Worm (Caenorhabditis elegans) whole organism, L1 larva: ENCODE results near the gene mrps-2.

ENCODE experiments used
- C16A3.4 ChIP-seq: fragments of 150-350 bp; optimal IDR thresholded peaks from 2 replicates; lab custom pipeline; 2014; ENCODE audit warnings: missing biosample characterization, missing genetic modification characterization
- C34B4.2 ChIP-seq: sonication (generic microtip); optimal IDR thresholded peaks from 2 replicates; lab custom pipeline; 2017; ENCODE audit warnings: mild to moderate bottlenecking, missing genetic modification characterization, missing compliant biosample characterization
- aha-1 ChIP-seq: fragments of 150-350 bp; optimal IDR thresholded peaks from 2 replicates; lab custom pipeline; 2014; ENCODE audit warnings: missing biosample characterization, missing genetic modification characterization
- ama-1 ChIP-seq: fragments of 150-350 bp; optimal IDR thresholded peaks from 2 replicates; lab custom pipeline; 2014
- blmp-1 ChIP-seq: fragments of 150-350 bp; optimal IDR thresholded peaks from 2 replicates; lab custom pipeline; 2014; ENCODE audit warnings: missing biosample characterization, missing genetic modification characterization
- ceh-8 ChIP-seq: fragments of 200-800 bp; sonication (Bioruptor generic); optimal IDR thresholded peaks from 2 replicates; lab custom pipeline; 2018; ENCODE audit warnings: mild to moderate bottlenecking, missing genetic modification characterization, moderate library complexity, missing compliant biosample characterization
- dsc-1 ChIP-seq: sonication (generic microtip); optimal IDR thresholded peaks from 2 replicates; lab custom pipeline; 2016; ENCODE audit warnings: mild to moderate bottlenecking, missing genetic modification characterization, missing compliant biosample characterization
- efl-1 ChIP-seq, 4 experiments: fragments of 150-350 bp; optimal IDR thresholded peaks in 3 of 4; peaks in 1 of 4; 1 replicate in 1 of 4; 2 replicates in 3 of 4; lab custom pipeline; 2014; ENCODE audit warnings: missing biosample characterization in 2 of 4, missing genetic modification characterization in 2 of 4, missing genetic modification reagents in 2 of 4
- elt-2 ChIP-seq: sonication (generic microtip); optimal IDR thresholded peaks from 2 replicates; lab custom pipeline; 2016; ENCODE audit warnings: missing genetic modification characterization, mild to moderate bottlenecking, inconsistent platforms, missing compliant biosample characterization, missing genetic modification reagents
- elt-3 ChIP-seq, 6 experiments: fragments of 150-350 bp in 1 of 6; sonication (generic microtip); optimal IDR thresholded peaks; 2 replicates each; lab custom pipeline; 2017 to 2018; ENCODE audit warnings: missing biosample characterization in 6 of 6, missing genetic modification characterization in 6 of 6, inconsistent platforms in 1 of 6
- fkh-8 ChIP-seq: sonication (generic microtip); optimal IDR thresholded peaks from 2 replicates; lab custom pipeline; 2016; ENCODE audit warnings: mild to moderate bottlenecking, missing genetic modification characterization, missing compliant biosample characterization
- fos-1 ChIP-seq: fragments of 150-350 bp; optimal IDR thresholded peaks from 2 replicates; lab custom pipeline; 2014; ENCODE audit warnings: missing biosample characterization, missing genetic modification characterization
- grh-1 ChIP-seq: fragments of 200-800 bp; sonication (Bioruptor generic); IDR thresholded peaks from 2 replicates; pipeline ENCODE4 v1.3.6; 2022; ENCODE audit warnings: missing genetic modification reagents, missing genetic modification characterization, missing compliant biosample characterization
- hlh-17 ChIP-seq: fragments of 200-800 bp; sonication (Bioruptor generic); optimal IDR thresholded peaks from 2 replicates; lab custom pipeline; 2018; ENCODE audit warnings: missing genetic modification characterization, mild to moderate bottlenecking, missing compliant biosample characterization, moderate library complexity, borderline replicate concordance
- irx-1 ChIP-seq: sonication (generic microtip); optimal IDR thresholded peaks from 2 replicates; lab custom pipeline; 2016; ENCODE audit warnings: missing genetic modification characterization, missing compliant biosample characterization
- jun-1 ChIP-seq: fragments of 150-350 bp; optimal IDR thresholded peaks from 2 replicates; lab custom pipeline; 2014; ENCODE audit warnings: missing biosample characterization, missing genetic modification reagents, missing genetic modification characterization
- lin-14 ChIP-seq: fragments of 200-800 bp; sonication (Bioruptor generic); optimal IDR thresholded peaks from 2 replicates; lab custom pipeline; 2018; ENCODE audit warnings: mild to moderate bottlenecking, missing genetic modification characterization, moderate library complexity, missing compliant biosample characterization
- lin-35 ChIP-seq, 2 experiments: fragments of 150-350 bp; optimal IDR thresholded peaks; 2 replicates each; lab custom pipeline; 2014; ENCODE audit warnings: missing biosample characterization in 2 of 2, missing genetic modification characterization in 2 of 2, missing genetic modification reagents in 2 of 2
- lsy-2 ChIP-seq, 2 experiments: fragments of 150-350 bp; optimal IDR thresholded peaks; 2 replicates each; lab custom pipeline; 2014; ENCODE audit warnings: missing biosample characterization in 2 of 2, missing genetic modification characterization in 2 of 2
- mab-9 ChIP-seq: fragments of 200-800 bp; sonication (Bioruptor generic); IDR thresholded peaks from 2 replicates; pipeline ENCODE4 v1.3.6; 2022; ENCODE audit warnings: missing genetic modification reagents, missing genetic modification characterization, missing compliant biosample characterization
- mdl-1 ChIP-seq, 2 experiments: fragments of 150-350 bp; optimal IDR thresholded peaks; 2 replicates each; lab custom pipeline; 2014 to 2017; ENCODE audit warnings: missing biosample characterization in 2 of 2, missing genetic modification characterization in 2 of 2, inconsistent platforms in 1 of 2
- mep-1 ChIP-seq: fragments of 150-350 bp; optimal IDR thresholded peaks from 2 replicates; lab custom pipeline; 2014; ENCODE audit warnings: missing biosample characterization, missing genetic modification characterization
- nhr-19 ChIP-seq: fragments of 200-800 bp; sonication (Bioruptor generic); conservative IDR thresholded peaks from 2 replicates; pipeline ENCODE4 v1.3.6; 2022; ENCODE audit warnings: missing genetic modification characterization, missing compliant biosample characterization
- nhr-20 ChIP-seq: sonication (generic microtip); optimal IDR thresholded peaks from 2 replicates; lab custom pipeline; 2016; ENCODE audit warnings: mild to moderate bottlenecking, missing genetic modification characterization, missing compliant biosample characterization
- nhr-237 ChIP-seq: fragments of 150-350 bp; optimal IDR thresholded peaks from 2 replicates; lab custom pipeline; 2014; ENCODE audit warnings: missing biosample characterization, missing genetic modification characterization
- nhr-71 ChIP-seq: sonication (generic microtip); optimal IDR thresholded peaks from 2 replicates; lab custom pipeline; 2016; ENCODE audit warnings: mild to moderate bottlenecking, missing genetic modification characterization, moderate library complexity, missing compliant biosample characterization
- nhr-77 ChIP-seq: fragments of 150-350 bp; optimal IDR thresholded peaks from 2 replicates; lab custom pipeline; 2014; ENCODE audit warnings: missing biosample characterization, missing genetic modification characterization
- nhr-85 ChIP-seq: sonication (generic microtip); peaks from one replicate; lab custom pipeline; 2016; ENCODE audit warnings: missing genetic modification characterization, inconsistent platforms, missing compliant biosample characterization
- nhr-90 ChIP-seq: sonication (generic microtip); optimal IDR thresholded peaks from 2 replicates; lab custom pipeline; 2016; ENCODE audit warnings: mild to moderate bottlenecking, missing genetic modification characterization, missing compliant biosample characterization; ENCODE audit not compliant: poor library complexity
- pax-3 ChIP-seq: fragments of 200-800 bp; sonication (Bioruptor generic); optimal IDR thresholded peaks from 2 replicates; lab custom pipeline; 2018; ENCODE audit warnings: mild to moderate bottlenecking, missing genetic modification characterization, moderate library complexity, missing compliant biosample characterization
- rnt-1 ChIP-seq: sonication (generic microtip); optimal IDR thresholded peaks from 2 replicates; lab custom pipeline; 2016; ENCODE audit warnings: mild to moderate bottlenecking, missing genetic modification characterization, moderate library complexity, missing compliant biosample characterization
- snu-23 ChIP-seq: sonication (generic microtip); optimal IDR thresholded peaks from 2 replicates; lab custom pipeline; 2016; ENCODE audit warnings: missing genetic modification characterization, missing compliant biosample characterization
- sox-4 ChIP-seq: sonication (generic microtip); optimal IDR thresholded peaks from 2 replicates; lab custom pipeline; 2016; ENCODE audit warnings: missing genetic modification characterization, missing compliant biosample characterization
- tlp-1 ChIP-seq: fragments of 150-350 bp; optimal IDR thresholded peaks from 2 replicates; lab custom pipeline; 2014; ENCODE audit warnings: missing biosample characterization, missing genetic modification characterization
- unc-130 ChIP-seq: fragments of 150-350 bp; optimal IDR thresholded peaks from 2 replicates; lab custom pipeline; 2017; ENCODE audit warnings: missing biosample characterization, missing genetic modification characterization, inconsistent platforms
- unc-62 ChIP-seq: fragments of 150-350 bp; optimal IDR thresholded peaks from 2 replicates; lab custom pipeline; 2014; ENCODE audit warnings: missing biosample characterization, missing genetic modification reagents, missing genetic modification characterization
- zag-1 ChIP-seq: fragments of 150-350 bp; optimal IDR thresholded peaks from 2 replicates; lab custom pipeline; 2014; ENCODE audit warnings: missing biosample characterization, missing genetic modification characterization
- ztf-4 ChIP-seq: fragments of 150-350 bp; optimal IDR thresholded peaks from 2 replicates; lab custom pipeline; 2014; ENCODE audit warnings: missing biosample characterization, missing genetic modification characterization

The mrps-2 gene

ce11 chrV:8437358-8437757 lies 28.1 kb upstream of the mrps-2 start:
- TF ChIP-seq unc-130 (tag; lab: Kevin White, UChicago) (no peak), ama-1 (lab: Kevin White, UChicago) (no peak), fkh-8 (tag; lab: Kevin White, UChicago) (no peak), nhr-237 (tag; lab: Kevin White, UChicago) (no peak), fos-1 (no peak), grh-1 (GFP tag; lab: Robert Waterston, UW) (no peak), hlh-17 (GFP tag; lab: Kevin White, UChicago) (no peak), nhr-77 (tag; lab: Kevin White, UChicago) (no peak), lin-14 (GFP tag; lab: Kevin White, UChicago) (peak; percentile 64), sox-4 (no peak), zag-1 (tag; lab: Kevin White, UChicago) (no peak), ztf-4 (tag; lab: Kevin White, UChicago) (no peak), C34B4.2 (tag; lab: Kevin White, UChicago) (no peak), mab-9 (GFP tag; lab: Robert Waterston, UW) (0 out of 2 replicates have a peak, but pooled peaks have one; percentile 26), snu-23 (GFP tag; lab: Kevin White, UChicago) (no peak)

ce11 chrV:8444357-8444856 lies 21.1 kb upstream of the mrps-2 start, which contains the start of gene lmd-3:
lmd-3 (minus strand) TSS chrV:8444806.
- TF ChIP-seq irx-1 (tag; lab: Kevin White, UChicago) (no peak), dsc-1 (tag; lab: Kevin White, UChicago) (peak; percentile 20), rnt-1 (tag; lab: Kevin White, UChicago) (no peak), nhr-71 (no peak), lin-14 (GFP tag; lab: Kevin White, UChicago) (peak; percentile 28), pax-3 (tag; lab: Kevin White, UChicago) (no peak), fkh-8 (tag; lab: Kevin White, UChicago) (peak; percentile 67), nhr-19 (GFP tag; lab: Robert Waterston, UW) (no peak), unc-130 (tag; lab: Kevin White, UChicago) (no peak)

- no peak for TF ChIP-seq ceh-8 (GFP tag; lab: Kevin White, UChicago)
- TF ChIP-seq mab-9 (GFP tag; lab: Robert Waterston, UW) = no peak
- TF ChIP-seq snu-23 (GFP tag; lab: Kevin White, UChicago) = peak; percentile 48
- peak; percentile 2 to 64 for TF ChIP-seq lin-35 (GFP tag; optimal IDR thresholded peaks at IDR 0.05; lab: Kevin White, UChicago)
- TF ChIP-seq jun-1 (tag; lab: Kevin White, UChicago) = peak; percentile 43
- peak; percentile 71 for TF ChIP-seq lin-14 (GFP tag; lab: Kevin White, UChicago)
- peak; percentile 51 for TF ChIP-seq elt-2 (tag; lab: Kevin White, UChicago)
- peak; percentile 80 for TF ChIP-seq nhr-85 (tag; lab: Kevin White, UChicago)
- peak; percentile 16 for TF ChIP-seq mep-1
- TF ChIP-seq elt-3 (tag; optimal IDR thresholded peaks at IDR 0.05; lab: Kevin White, UChicago) = peak in 3 of 6 experiments; percentile 24 to 53 (median 49)
- TF ChIP-seq aha-1 (tag; lab: Kevin White, UChicago) = no peak
- TF ChIP-seq blmp-1 = peak; percentile 78
- peak in 1 of 2 experiments; percentile 22 for TF ChIP-seq efl-1 (optimal IDR thresholded peaks at IDR 0.05; lab: Kevin White, UChicago)
- peak in 1 of 2 experiments; percentile 1 for TF ChIP-seq efl-1 (GFP tag; optimal IDR thresholded peaks at IDR 0.05 in 1 of 2; lab: Kevin White, UChicago)
- peak in 1 of 2 experiments; percentile 17 for TF ChIP-seq mdl-1 (tag; optimal IDR thresholded peaks at IDR 0.05; lab: Kevin White, UChicago)
- TF ChIP-seq unc-62 (GFP tag; lab: Kevin White, UChicago) = no peak
- TF ChIP-seq fos-1 = peak; percentile 9
- peak; percentile 53 for TF ChIP-seq nhr-20
- peak; percentile 41 for TF ChIP-seq nhr-90
- TF ChIP-seq tlp-1 (tag; lab: Kevin White, UChicago) = no peak
- peak; percentile 28 for TF ChIP-seq C16A3.4 (tag; lab: Kevin White, UChicago)
- no peak for TF ChIP-seq irx-1 (tag; lab: Kevin White, UChicago)
- TF ChIP-seq nhr-71 = peak; percentile 48
- peak; percentile 60 for TF ChIP-seq nhr-77 (tag; lab: Kevin White, UChicago)
- TF ChIP-seq lsy-2 (tag; optimal IDR thresholded peaks at IDR 0.05; lab: Kevin White, UChicago) = peak; percentile 5 to 62
Observed at ce11 chrV:8445636-8446035, 19.9 kb upstream of the mrps-2 start.
